Worm (Caenorhabditis elegans) whole organism, L2 larva: Measurements from ENCODE around the gene hdl-1.

Source experiments
- blmp-1 ChIP-seq: sonication (generic microtip); optimal IDR thresholded peaks from 2 replicates; lab custom pipeline; 2017; ENCODE audit warnings: missing genetic modification characterization, mild to moderate bottlenecking, missing compliant biosample characterization, antibody characterized with exemption, moderate library complexity; ENCODE audit not compliant: insufficient read depth
- fos-1 ChIP-seq: fragments of 150-350 bp; optimal IDR thresholded peaks from 2 replicates; lab custom pipeline; 2014; ENCODE audit warnings: missing biosample characterization, missing genetic modification characterization
- lin-13 ChIP-seq: fragments of 150-350 bp; optimal IDR thresholded peaks from 2 replicates; lab custom pipeline; 2014; ENCODE audit warnings: missing biosample characterization, missing genetic modification reagents, missing genetic modification characterization
- lsy-2 ChIP-seq, 2 experiments: fragments of 150-350 bp in 1 of 2; sonication (generic microtip) in 1 of 2; optimal IDR thresholded peaks; 2 replicates each; lab custom pipeline; 2014 to 2017; ENCODE audit warnings: missing biosample characterization in 2 of 2, missing genetic modification characterization in 2 of 2
- nhr-10 ChIP-seq: sonication (generic microtip); optimal IDR thresholded peaks from 2 replicates; lab custom pipeline; 2017; ENCODE audit warnings: missing biosample characterization, missing genetic modification characterization
- zag-1 ChIP-seq: fragments of 150-350 bp; optimal IDR thresholded peaks from 2 replicates; lab custom pipeline; 2014; ENCODE audit warnings: missing biosample characterization, missing genetic modification characterization

- TF ChIP-seq nhr-10 (no peak), zag-1 (tag; lab: Kevin White, UChicago) (no peak), fos-1 (tag; lab: Kevin White, UChicago) (no peak), lsy-2 (tag; optimal IDR thresholded peaks at IDR 0.05; lab: Kevin White, UChicago) (no peak), blmp-1 (tag; lab: Kevin White, UChicago) (no peak), lin-13 (GFP tag; lab: Kevin White, UChicago) (no peak)
Observed at ce11 chrIV:11924092-11924491, 25.5 kb downstream of the hdl-1 start.
